Worm (Caenorhabditis elegans): ENCODE data around the gene T24H7.9.

T24H7.9 gene

ce11 chrII:6221470-6221869, 13.8 kb downstream of the T24H7.9 start:
- TF ChIP-seq tbx-8 (GFP tag; optimal IDR thresholded peaks at IDR 0.05), result no peak
- no peak for TF ChIP-seq zip-8 (tag; optimal IDR thresholded peaks at IDR 0.05)
- no peak for TF ChIP-seq lsy-2 (tag; optimal IDR thresholded peaks at IDR 0.05)
- no peak for TF ChIP-seq ham-2 (GFP tag; optimal IDR thresholded peaks at IDR 0.05)
- TF ChIP-seq nhr-28 (tag; optimal IDR thresholded peaks at IDR 0.05), result no peak
- no peak for TF ChIP-seq cnd-1 (tag; optimal IDR thresholded peaks at IDR 0.05)
- no peak for TF ChIP-seq mls-2 (tag; optimal IDR thresholded peaks at IDR 0.05)
- TF ChIP-seq unc-120 (tag; optimal IDR thresholded peaks at IDR 0.05; ENCODE audit: poor library complexity, severe bottlenecking), result no peak
- TF ChIP-seq ceh-83 (GFP tag; optimal IDR thresholded peaks at IDR 0.05), result no peak
- no peak for TF ChIP-seq elt-3 (tag; optimal IDR thresholded peaks at IDR 0.05)

- TF ChIP-seq ham-2 (GFP tag; optimal IDR thresholded peaks at IDR 0.05) (no peak), ces-1 (GFP tag; optimal IDR thresholded peaks at IDR 0.05) (no peak), elt-1 (tag; optimal IDR thresholded peaks at IDR 0.05; ENCODE audit: borderline replicate concordance, insufficient read depth) (no peak), ztf-11 (tag; optimal IDR thresholded peaks at IDR 0.05) (no peak), unc-39 (tag; optimal IDR thresholded peaks at IDR 0.05) (no peak), pha-4 (tag; optimal IDR thresholded peaks at IDR 0.05) (no peak), sem-2 (GFP tag; optimal IDR thresholded peaks at IDR 0.05) (no peak), tbx-8 (GFP tag; optimal IDR thresholded peaks at IDR 0.05) (no peak), mls-2 (tag; optimal IDR thresholded peaks at IDR 0.05) (no peak), nhr-76 (tag; optimal IDR thresholded peaks at IDR 0.05) (no peak), ceh-83 (GFP tag; optimal IDR thresholded peaks at IDR 0.05) (no peak), bed-3 (GFP tag; optimal IDR thresholded peaks at IDR 0.05) (no peak), nhr-237 (tag; optimal IDR thresholded peaks at IDR 0.05) (no peak), ceh-43 (GFP tag; optimal IDR thresholded peaks at IDR 0.05) (no peak), elt-3 (tag; optimal IDR thresholded peaks at IDR 0.05) (no peak), lin-32 (GFP tag; optimal IDR thresholded peaks at IDR 0.05) (no peak), unc-62 (GFP tag; optimal IDR thresholded peaks at IDR 0.05) (no peak), M03D4.4 (tag; optimal IDR thresholded peaks at IDR 0.05) (no peak), flh-1 (GFP tag; optimal IDR thresholded peaks at IDR 0.05) (no peak), nhr-28 (tag; optimal IDR thresholded peaks at IDR 0.05) (no peak)
Observed at ce11 chrII:6219346-6219745, 16.0 kb downstream of the T24H7.9 start, which contains the start of gene mks-2. Gene mks-2 (minus strand): TSS chrII:6219446.

- TF ChIP-seq unc-39 (tag; optimal IDR thresholded peaks at IDR 0.05) (no peak), elt-3 (tag; optimal IDR thresholded peaks at IDR 0.05) (no peak), nhr-237 (tag; optimal IDR thresholded peaks at IDR 0.05) (no peak), nhr-12 (tag; optimal IDR thresholded peaks at IDR 0.05) (no peak), mab-5 (tag; optimal IDR thresholded peaks at IDR 0.05) (no peak), snpc-4 (tag; optimal IDR thresholded peaks at IDR 0.05) (no peak), unc-62 (GFP tag; optimal IDR thresholded peaks at IDR 0.05) (no peak), ceh-39 (tag; optimal IDR thresholded peaks at IDR 0.05) (no peak), tbx-8 (GFP tag; optimal IDR thresholded peaks at IDR 0.05) (no peak), ceh-83 (GFP tag; optimal IDR thresholded peaks at IDR 0.05) (no peak), hlh-1 (tag; optimal IDR thresholded peaks at IDR 0.05) (no peak), cnd-1 (tag; optimal IDR thresholded peaks at IDR 0.05) (no peak), nhr-28 (tag; optimal IDR thresholded peaks at IDR 0.05) (no peak), pha-4 (tag; optimal IDR thresholded peaks at IDR 0.05) (no peak), ces-1 (GFP tag; optimal IDR thresholded peaks at IDR 0.05) (no peak), unc-120 (tag; optimal IDR thresholded peaks at IDR 0.05; ENCODE audit: poor library complexity, severe bottlenecking) (no peak), flh-1 (GFP tag; optimal IDR thresholded peaks at IDR 0.05) (no peak), lin-13 (tag; optimal IDR thresholded peaks at IDR 0.05) (no peak), ham-2 (GFP tag; optimal IDR thresholded peaks at IDR 0.05) (no peak)
Observed at ce11 chrII:6208116-6208515, 27.2 kb downstream of the T24H7.9 start, which contains the start of gene daf-37. Gene daf-37 (minus strand): TSS chrII:6208216.

ce11 chrII:6207252-6207651, 28.1 kb downstream of the T24H7.9 start:
- no peak for TF ChIP-seq lsy-2 (tag; optimal IDR thresholded peaks at IDR 0.05)
- TF ChIP-seq lin-32 (GFP tag; optimal IDR thresholded peaks at IDR 0.05), result no peak
- no peak for TF ChIP-seq zip-8 (tag; optimal IDR thresholded peaks at IDR 0.05)
- no peak for TF ChIP-seq ham-2 (GFP tag; optimal IDR thresholded peaks at IDR 0.05)
- no peak for TF ChIP-seq bed-3 (GFP tag; optimal IDR thresholded peaks at IDR 0.05)
- TF ChIP-seq unc-39 (tag; optimal IDR thresholded peaks at IDR 0.05), result no peak
- TF ChIP-seq flh-1 (GFP tag; optimal IDR thresholded peaks at IDR 0.05), result no peak
- no peak for TF ChIP-seq tbx-8 (GFP tag; optimal IDR thresholded peaks at IDR 0.05)
- TF ChIP-seq elt-3 (tag; optimal IDR thresholded peaks at IDR 0.05), result no peak
- TF ChIP-seq ztf-11 (tag; optimal IDR thresholded peaks at IDR 0.05), result no peak
- no peak for TF ChIP-seq nhr-2 (tag; optimal IDR thresholded peaks at IDR 0.05)
- TF ChIP-seq nhr-12 (tag; optimal IDR thresholded peaks at IDR 0.05), result no peak
- TF ChIP-seq mep-1 (tag; optimal IDR thresholded peaks at IDR 0.05), result no peak
- TF ChIP-seq elt-1 (tag; optimal IDR thresholded peaks at IDR 0.05; ENCODE audit: borderline replicate concordance, insufficient read depth), result no peak
- no peak for TF ChIP-seq ces-1 (GFP tag; optimal IDR thresholded peaks at IDR 0.05)
- no peak for TF ChIP-seq mls-2 (tag; optimal IDR thresholded peaks at IDR 0.05)
- no peak for TF ChIP-seq nhr-28 (tag; optimal IDR thresholded peaks at IDR 0.05)
- TF ChIP-seq cnd-1 (tag; optimal IDR thresholded peaks at IDR 0.05), result no peak
- no peak for TF ChIP-seq sem-2 (GFP tag; optimal IDR thresholded peaks at IDR 0.05)
- TF ChIP-seq lin-13 (tag; optimal IDR thresholded peaks at IDR 0.05), result no peak
